Worm (Caenorhabditis elegans) whole organism, L3 larva: ENCODE results near the gene srh-185.

Experiments
- R02D3.7 ChIP-seq: fragments of 150-350 bp; optimal IDR thresholded peaks from 2 replicates; lab custom pipeline; 2014; ENCODE audit warnings: missing biosample characterization, missing genetic modification characterization
- ZK546.5 ChIP-seq: sonication (generic microtip); optimal IDR thresholded peaks from 2 replicates; lab custom pipeline; 2017; ENCODE audit warnings: missing biosample characterization, missing genetic modification characterization
- ama-1 ChIP-seq: fragments of 150-350 bp; optimal IDR thresholded peaks from 2 replicates; lab custom pipeline; 2018
- ceh-28 ChIP-seq: fragments of 150-350 bp; optimal IDR thresholded peaks from 2 replicates; lab custom pipeline; 2014; ENCODE audit warnings: missing biosample characterization, missing genetic modification reagents, missing genetic modification characterization
- ceh-82 ChIP-seq: fragments of 150-350 bp; optimal IDR thresholded peaks from 2 replicates; lab custom pipeline; 2014; ENCODE audit warnings: missing biosample characterization, missing genetic modification characterization
- ceh-9 ChIP-seq: sonication (generic microtip); optimal IDR thresholded peaks from 2 replicates; lab custom pipeline; 2018; ENCODE audit warnings: missing biosample characterization, missing genetic modification characterization
- daf-12 ChIP-seq: fragments of 150-350 bp; optimal IDR thresholded peaks from 2 replicates; lab custom pipeline; 2014; ENCODE audit warnings: missing biosample characterization, missing genetic modification reagents, missing genetic modification characterization
- egl-27 ChIP-seq: sonication (generic microtip); optimal IDR thresholded peaks from 4 replicates; lab custom pipeline; 2017; ENCODE audit warnings: missing biosample characterization, missing genetic modification reagents, missing genetic modification characterization
- egl-5 ChIP-seq: fragments of 150-350 bp; optimal IDR thresholded peaks from 2 replicates; lab custom pipeline; 2017; ENCODE audit warnings: missing biosample characterization, missing genetic modification reagents, missing genetic modification characterization, inconsistent platforms
- elt-2 ChIP-seq: sonication (generic microtip); optimal IDR thresholded peaks from 2 replicates; lab custom pipeline; 2016; ENCODE audit warnings: missing genetic modification reagents, mild to moderate bottlenecking, missing genetic modification characterization, missing compliant biosample characterization
- fkh-2 ChIP-seq: fragments of 150-350 bp; optimal IDR thresholded peaks from 2 replicates; lab custom pipeline; 2014; ENCODE audit warnings: missing biosample characterization, missing genetic modification reagents, missing genetic modification characterization
- fos-1 ChIP-seq: fragments of 150-350 bp; optimal IDR thresholded peaks from 2 replicates; lab custom pipeline; 2014; ENCODE audit warnings: missing biosample characterization, missing genetic modification characterization
- lin-39 ChIP-seq: fragments of 150-350 bp; optimal IDR thresholded peaks from 2 replicates; lab custom pipeline; 2018; ENCODE audit warnings: missing biosample characterization, missing genetic modification reagents, missing genetic modification characterization
- lsy-12 ChIP-seq: sonication (generic microtip); optimal IDR thresholded peaks from 2 replicates; lab custom pipeline; 2016; ENCODE audit warnings: mild to moderate bottlenecking, missing genetic modification characterization, missing compliant biosample characterization
- mdl-1 ChIP-seq: fragments of 150-350 bp; optimal IDR thresholded peaks from 2 replicates; lab custom pipeline; 2014; ENCODE audit warnings: missing biosample characterization, missing genetic modification characterization
- mml-1 ChIP-seq: fragments of 150-350 bp; sonication (generic microtip); optimal IDR thresholded peaks from 3 replicates; lab custom pipeline; 2014; ENCODE audit warnings: missing biosample characterization, missing genetic modification characterization
- nfya-1 ChIP-seq: sonication (generic microtip); optimal IDR thresholded peaks from 2 replicates; lab custom pipeline; 2017; ENCODE audit warnings: missing genetic modification characterization, mild to moderate bottlenecking, missing compliant biosample characterization, antibody characterized with exemption, moderate library complexity; ENCODE audit not compliant: insufficient read depth
- nhr-11 ChIP-seq: fragments of 150-350 bp; optimal IDR thresholded peaks from 2 replicates; lab custom pipeline; 2014; ENCODE audit warnings: missing biosample characterization, missing genetic modification characterization
- nhr-12 ChIP-seq: fragments of 150-350 bp; optimal IDR thresholded peaks from 2 replicates; lab custom pipeline; 2014; ENCODE audit warnings: missing biosample characterization, missing genetic modification characterization
- nhr-237 ChIP-seq: fragments of 150-350 bp; optimal IDR thresholded peaks from 2 replicates; lab custom pipeline; 2014; ENCODE audit warnings: missing biosample characterization, missing genetic modification characterization
- nhr-25 ChIP-seq: sonication (generic microtip); optimal IDR thresholded peaks from 2 replicates; lab custom pipeline; 2017; ENCODE audit warnings: missing biosample characterization, missing genetic modification characterization
- nhr-28 ChIP-seq: fragments of 150-350 bp; optimal IDR thresholded peaks from 2 replicates; lab custom pipeline; 2014; ENCODE audit warnings: missing biosample characterization, missing genetic modification characterization
- nhr-43 ChIP-seq: sonication (generic microtip); optimal IDR thresholded peaks from 2 replicates; lab custom pipeline; 2016; ENCODE audit warnings: mild to moderate bottlenecking, missing genetic modification characterization, missing compliant biosample characterization; ENCODE audit not compliant: poor library complexity, severe bottlenecking
- nhr-76 ChIP-seq: fragments of 150-350 bp; sonication (generic microtip); optimal IDR thresholded peaks from 5 replicates; lab custom pipeline; 2014; ENCODE audit warnings: missing biosample characterization, missing genetic modification characterization
- nhr-77 ChIP-seq: fragments of 150-350 bp; optimal IDR thresholded peaks from 2 replicates; lab custom pipeline; 2014; ENCODE audit warnings: missing biosample characterization, missing genetic modification characterization
- pha-4 ChIP-seq: fragments of 150-350 bp; optimal IDR thresholded peaks from 2 replicates; lab custom pipeline; 2014; ENCODE audit warnings: missing biosample characterization, missing genetic modification reagents, missing genetic modification characterization
- pqm-1 ChIP-seq: fragments of 150-350 bp; optimal IDR thresholded peaks from 2 replicates; lab custom pipeline; 2017; ENCODE audit warnings: missing biosample characterization, missing genetic modification characterization, inconsistent platforms
- sea-2 ChIP-seq: fragments of 150-350 bp; sonication (generic microtip); optimal IDR thresholded peaks from 4 replicates; lab custom pipeline; 2014; ENCODE audit warnings: missing biosample characterization, missing genetic modification reagents, missing genetic modification characterization
- skn-1 ChIP-seq: fragments of 150-350 bp; optimal IDR thresholded peaks from 2 replicates; lab custom pipeline; 2014; ENCODE audit warnings: missing biosample characterization, missing genetic modification characterization
- snpc-4 ChIP-seq: fragments of 150-350 bp; optimal IDR thresholded peaks from 2 replicates; lab custom pipeline; 2014; ENCODE audit warnings: missing biosample characterization, missing genetic modification characterization
- unc-39 ChIP-seq: sonication (generic microtip); optimal IDR thresholded peaks from 4 replicates; lab custom pipeline; 2017; ENCODE audit warnings: missing biosample characterization, missing genetic modification characterization
- zag-1 ChIP-seq: fragments of 150-350 bp; optimal IDR thresholded peaks from 2 replicates; lab custom pipeline; 2014; ENCODE audit warnings: missing biosample characterization, missing genetic modification characterization
- ztf-11 ChIP-seq: fragments of 150-350 bp; optimal IDR thresholded peaks from 2 replicates; lab custom pipeline; 2014; ENCODE audit warnings: missing biosample characterization, missing genetic modification characterization
- ztf-4 ChIP-seq: fragments of 150-350 bp; optimal IDR thresholded peaks from 2 replicates; lab custom pipeline; 2014; ENCODE audit warnings: missing biosample characterization, missing genetic modification characterization

Gene srh-185

ce11 chrV:3107450-3107849 is 41.4 kb downstream of the srh-185 start, which contains the start of gene str-68:
Gene str-68 (minus strand): TSS chrV:3107550.
- no peak for TF ChIP-seq snpc-4
- no peak for TF ChIP-seq nhr-76 (tag; lab: Kevin White, UChicago)
- TF ChIP-seq ceh-82 = no peak
- no peak for TF ChIP-seq egl-27 (tag; lab: Kevin White, UChicago)
- TF ChIP-seq pha-4 (tag; lab: Kevin White, UChicago) = no peak
- no peak for TF ChIP-seq elt-2 (tag; lab: Kevin White, UChicago)
- TF ChIP-seq ztf-11 (tag; lab: Kevin White, UChicago) = no peak
- no peak for TF ChIP-seq nhr-77 (tag; lab: Kevin White, UChicago)
- no peak for TF ChIP-seq ama-1 (lab: Kevin White, UChicago)
- TF ChIP-seq lin-39 (tag; lab: Kevin White, UChicago) = no peak
- no peak for TF ChIP-seq zag-1
- TF ChIP-seq fos-1 (tag; lab: Kevin White, UChicago) = no peak
- TF ChIP-seq lsy-12 (tag; lab: Kevin White, UChicago) = no peak
- no peak for TF ChIP-seq nhr-237

- no peak for TF ChIP-seq fkh-2 (tag; lab: Kevin White, UChicago)
- TF ChIP-seq skn-1 = no peak
- TF ChIP-seq elt-2 (tag; lab: Kevin White, UChicago) = peak; percentile 17
Measured at ce11 chrV:3112198-3112597, 46.2 kb downstream of the srh-185 start.

- TF ChIP-seq fos-1 (tag; lab: Kevin White, UChicago) (no peak), ztf-4 (tag; lab: Kevin White, UChicago) (no peak), mdl-1 (tag; lab: Kevin White, UChicago) (no peak), nhr-77 (tag; lab: Kevin White, UChicago) (no peak), nhr-25 (tag; lab: Kevin White, UChicago) (no peak), R02D3.7 (tag; lab: Kevin White, UChicago) (no peak), fkh-2 (tag; lab: Kevin White, UChicago) (no peak), nhr-12 (tag; lab: Kevin White, UChicago) (no peak), sea-2 (GFP tag; lab: Kevin White, UChicago) (no peak), pqm-1 (tag; lab: Kevin White, UChicago) (no peak), skn-1 (no peak), ceh-9 (tag; lab: Kevin White, UChicago) (no peak), unc-39 (tag; lab: Kevin White, UChicago) (no peak)
Measured at ce11 chrV:3113751-3114150, 47.7 kb downstream of the srh-185 start, which contains the start of gene Y73C8C.8. Gene Y73C8C.8 (minus strand): TSS chrV:3113851.

ce11 chrV:3114973-3115372 is 48.9 kb downstream of the srh-185 start, which contains the start of gene Y73C8C.3:
Gene Y73C8C.3 (plus strand): TSS chrV:3115273.
- no peak for TF ChIP-seq pha-4 (tag; lab: Kevin White, UChicago)
- no peak for TF ChIP-seq fkh-2 (tag; lab: Kevin White, UChicago)
- no peak for TF ChIP-seq mdl-1 (tag; lab: Kevin White, UChicago)
- TF ChIP-seq nhr-28 (tag; lab: Kevin White, UChicago) = no peak
- TF ChIP-seq sea-2 (GFP tag; lab: Kevin White, UChicago) = no peak
- TF ChIP-seq nhr-12 (tag; lab: Kevin White, UChicago) = no peak
- TF ChIP-seq ceh-28 (tag; lab: Kevin White, UChicago) = no peak
- no peak for TF ChIP-seq egl-5 (tag; lab: Kevin White, UChicago)
- no peak for TF ChIP-seq mml-1 (tag; lab: Kevin White, UChicago)
- TF ChIP-seq lin-39 (tag; lab: Kevin White, UChicago) = no peak
- TF ChIP-seq nhr-43 (tag; lab: Kevin White, UChicago) = no peak
- no peak for TF ChIP-seq ZK546.5 (tag; lab: Kevin White, UChicago)
- no peak for TF ChIP-seq unc-39 (tag; lab: Kevin White, UChicago)
- no peak for TF ChIP-seq nfya-1 (tag; lab: Kevin White, UChicago)
- TF ChIP-seq nhr-11 (tag; lab: Kevin White, UChicago) = no peak
- TF ChIP-seq ztf-4 (tag; lab: Kevin White, UChicago) = no peak
- no peak for TF ChIP-seq lsy-12 (tag; lab: Kevin White, UChicago)
- no peak for TF ChIP-seq daf-12 (tag; lab: Kevin White, UChicago)
